1 fruit fly cellular context compared by ENCODE assay signal in the genomic region with DNA sequence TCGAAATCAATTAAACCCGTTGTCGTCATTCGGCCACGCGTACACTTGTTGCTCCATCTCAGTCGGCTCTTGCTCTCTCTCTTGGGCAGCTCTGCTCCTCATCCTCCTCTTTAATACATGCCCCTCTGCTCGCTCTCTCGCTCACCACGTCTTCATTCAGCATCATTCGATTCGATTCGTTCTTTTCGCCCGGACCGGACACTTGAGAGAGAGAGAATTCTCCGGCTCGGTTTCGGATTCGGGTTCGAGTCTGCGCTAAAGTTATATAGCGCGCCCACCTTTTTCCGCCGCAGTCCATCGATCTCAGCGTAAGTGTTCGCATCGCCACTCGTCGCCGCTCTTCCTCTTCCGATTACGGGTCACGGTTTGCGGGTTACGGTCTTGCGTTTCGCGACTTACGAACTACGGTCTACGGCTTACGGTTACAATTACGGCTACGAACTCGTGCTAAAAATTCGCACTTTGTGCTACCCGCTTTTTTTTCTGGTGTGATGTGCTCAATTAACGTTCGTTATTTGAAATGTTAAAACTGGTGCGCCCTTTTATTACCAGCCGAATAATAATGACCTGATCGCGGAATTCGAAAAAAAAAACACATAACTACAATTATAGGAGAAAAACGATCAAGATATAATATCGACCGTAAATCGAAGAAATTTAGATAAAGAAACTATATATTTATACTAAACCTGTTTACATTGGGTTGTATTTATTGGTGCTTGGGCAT.
TF ChIP-seq lines count a peak whose summit lies in the region.

No protein-coding gene starts in this region.

TF ChIP-seq in whole organism, embryonic, 481 proteins besides CTCF, POLR2A, EP300 and RAD21 (continued from another document and continues in another):
- TF ChIP-seq yki (optimal IDR thresholded peaks at IDR 0.05; lab: Kevin White, UChicago) (peak; percentile 52), CG14014 (GFP tag; IDR thresholded peaks at IDR 0.05; lab: Robert Waterston, UW) (no peak), lmd (GFP tag; IDR thresholded peaks at IDR 0.05; lab: Robert Waterston, UW) (no peak), CG10431 (GFP tag; optimal IDR thresholded peaks at IDR 0.05; lab: Kevin White, UChicago) (no peak), zen (tag; optimal IDR thresholded peaks at IDR 0.05; lab: Kevin White, UChicago) (no peak), CG11398 (GFP tag; optimal IDR thresholded peaks at IDR 0.05; lab: Kevin White, UChicago) (no peak), tap (tag; optimal IDR thresholded peaks at IDR 0.05; lab: Kevin White, UChicago) (no peak), btn (GFP tag; optimal IDR thresholded peaks at IDR 0.05; lab: Kevin White, UChicago) (no peak), Poxn (GFP tag; IDR thresholded peaks at IDR 0.05; lab: Robert Waterston, UW) (no peak), ham (GFP tag; IDR thresholded peaks at IDR 0.05; lab: Robert Waterston, UW) (no peak), inv (GFP tag; IDR thresholded peaks at IDR 0.05; lab: Robert Waterston, UW; ENCODE audit: partially characterized antibody) (no peak), Hand (GFP tag; optimal IDR thresholded peaks at IDR 0.05; lab: Kevin White, UChicago) (no peak), CG4854 (GFP tag; optimal IDR thresholded peaks at IDR 0.05; lab: Kevin White, UChicago) (no peak), HmgZ (tag; optimal IDR thresholded peaks at IDR 0.05; lab: Kevin White, UChicago) (peak; percentile 17), Nf-YB (GFP tag; optimal IDR thresholded peaks at IDR 0.05; lab: Kevin White, UChicago) (peak; percentile 66), CG17568 (GFP tag; optimal IDR thresholded peaks at IDR 0.05; lab: Kevin White, UChicago) (no peak), CG18619 (GFP tag; optimal IDR thresholded peaks at IDR 0.05; lab: Kevin White, UChicago) (no peak), CG7271 (tag; optimal IDR thresholded peaks at IDR 0.05; lab: Kevin White, UChicago) (no peak), CG1602 (GFP tag; optimal IDR thresholded peaks at IDR 0.05; lab: Kevin White, UChicago) (no peak), tx (GFP tag; optimal IDR thresholded peaks at IDR 0.05; lab: Kevin White, UChicago) (no peak), CG2129 (GFP tag; IDR thresholded peaks at IDR 0.05; lab: Robert Waterston, UW; ENCODE audit: partially characterized antibody) (no peak), CG7372 (GFP tag; IDR thresholded peaks at IDR 0.05; lab: Robert Waterston, UW) (no peak), cg (GFP tag; optimal IDR thresholded peaks at IDR 0.05; lab: Kevin White, UChicago) (peak; percentile 74), CG13424 (tag; optimal IDR thresholded peaks at IDR 0.05; lab: Kevin White, UChicago) (no peak), sens-2 (GFP tag; IDR thresholded peaks at IDR 0.05; lab: Robert Waterston, UW) (no peak), kay (GFP tag; optimal IDR thresholded peaks at IDR 0.05; lab: Kevin White, UChicago) (no peak), dysf (GFP tag; IDR thresholded peaks at IDR 0.05; lab: Robert Waterston, UW) (no peak), Mes4 (GFP tag; optimal IDR thresholded peaks at IDR 0.05; lab: Kevin White, UChicago) (no peak), PHDP (tag; optimal IDR thresholded peaks at IDR 0.05; lab: Kevin White, UChicago) (no peak), Nf-YA (GFP tag; IDR thresholded peaks at IDR 0.05; lab: Robert Waterston, UW) (no peak), CG33557 (GFP tag; optimal IDR thresholded peaks at IDR 0.05; lab: Kevin White, UChicago) (no peak), hbn (GFP tag; IDR thresholded peaks at IDR 0.05; lab: Robert Waterston, UW; ENCODE audit: partially characterized antibody) (peak; percentile 37; the same call in 1 of the 2 replicates), tgo (GFP tag; IDR thresholded peaks at IDR 0.05; lab: Robert Waterston, UW) (no peak), pita (GFP tag; optimal IDR thresholded peaks at IDR 0.05; lab: Kevin White, UChicago) (peak; percentile 34), toy (GFP tag; IDR thresholded peaks at IDR 0.05; lab: Robert Waterston, UW) (no peak), CG18764 (GFP tag; optimal IDR thresholded peaks at IDR 0.05; lab: Kevin White, UChicago) (no peak), CG14050 (GFP tag; IDR thresholded peaks at IDR 0.05; lab: Robert Waterston, UW) (no peak), prd (optimal IDR thresholded peaks at IDR 0.05; lab: Kevin White, UChicago) (no peak), prd (GFP tag; IDR thresholded peaks at IDR 0.05; lab: Robert Waterston, UW) (no peak), sc (optimal IDR thresholded peaks at IDR 0.05; lab: Kevin White, UChicago) (no peak), sc (GFP tag; optimal IDR thresholded peaks at IDR 0.05; lab: Kevin White, UChicago) (no peak), ems (GFP tag; optimal IDR thresholded peaks at IDR 0.05; lab: Kevin White, UChicago) (no peak), ase (GFP tag; IDR thresholded peaks at IDR 0.05; lab: Robert Waterston, UW) (no peak), Dad (GFP tag; optimal IDR thresholded peaks at IDR 0.05; lab: Kevin White, UChicago) (no peak), CG6813 (GFP tag; optimal IDR thresholded peaks at IDR 0.05; lab: Kevin White, UChicago) (no peak), CG10147 (GFP tag; optimal IDR thresholded peaks at IDR 0.05; lab: Kevin White, UChicago) (no peak), D19A (tag; optimal IDR thresholded peaks at IDR 0.05; lab: Kevin White, UChicago) (no peak), repo (GFP tag; optimal IDR thresholded peaks at IDR 0.05; lab: Kevin White, UChicago) (no peak), gcm (GFP tag; optimal IDR thresholded peaks at IDR 0.05; lab: Kevin White, UChicago) (no peak), ci (GFP tag; IDR thresholded peaks at IDR 0.05; lab: Robert Waterston, UW) (peak; percentile 54; the same call in 2 of the 3 replicates), Xbp1 (GFP tag; optimal IDR thresholded peaks at IDR 0.05; lab: Kevin White, UChicago) (no peak), mam (GFP tag; optimal IDR thresholded peaks at IDR 0.05; lab: Kevin White, UChicago) (no peak), lab (GFP tag; optimal IDR thresholded peaks at IDR 0.05; lab: Kevin White, UChicago) (peak; percentile 15), abd-A (tag; optimal IDR thresholded peaks at IDR 0.05; lab: Kevin White, UChicago) (no peak), zfh2 (GFP tag; optimal IDR thresholded peaks at IDR 0.05; lab: Kevin White, UChicago) (no peak), Hey (tag; optimal IDR thresholded peaks at IDR 0.05; lab: Kevin White, UChicago) (no peak), pb (GFP tag; optimal IDR thresholded peaks at IDR 0.05; lab: Kevin White, UChicago) (no peak), bab2 (GFP tag; optimal IDR thresholded peaks at IDR 0.05; lab: Kevin White, UChicago) (no peak), cwo (GFP tag; optimal IDR thresholded peaks at IDR 0.05; lab: Kevin White, UChicago) (no peak), dmrt99B (tag; optimal IDR thresholded peaks at IDR 0.05; lab: Kevin White, UChicago) (no peak), twi (tag; optimal IDR thresholded peaks at IDR 0.05; lab: Kevin White, UChicago) (no peak), hth (optimal IDR thresholded peaks at IDR 0.05; lab: Kevin White, UChicago) (no peak), E2f1 (GFP tag; IDR thresholded peaks at IDR 0.05; lab: Robert Waterston, UW) (no peak), CG9609 (GFP tag; optimal IDR thresholded peaks at IDR 0.05; lab: Kevin White, UChicago) (no peak), tio (GFP tag; optimal IDR thresholded peaks at IDR 0.05; lab: Kevin White, UChicago) (no peak), CG15479 (GFP tag; optimal IDR thresholded peaks at IDR 0.05; lab: Kevin White, UChicago) (peak; percentile 60), CG17912 (GFP tag; optimal IDR thresholded peaks at IDR 0.05; lab: Kevin White, UChicago) (no peak), Atf3 (GFP tag; optimal IDR thresholded peaks at IDR 0.05; lab: Kevin White, UChicago) (no peak), cad (GFP tag; optimal IDR thresholded peaks at IDR 0.05; lab: Kevin White, UChicago) (no peak), Side (GFP tag; optimal IDR thresholded peaks at IDR 0.05; lab: Kevin White, UChicago) (no peak), CG10543 (GFP tag; optimal IDR thresholded peaks at IDR 0.05; lab: Kevin White, UChicago) (peak; percentile 53), mirr (GFP tag; optimal IDR thresholded peaks at IDR 0.05; lab: Kevin White, UChicago) (peak; percentile 6), ERR (GFP tag; optimal IDR thresholded peaks at IDR 0.05; lab: Kevin White, UChicago) (no peak), aop (GFP tag; IDR thresholded peaks at IDR 0.05; lab: Robert Waterston, UW) (no peak), D19B (GFP tag; optimal IDR thresholded peaks at IDR 0.05; lab: Kevin White, UChicago) (no peak), CG13123 (GFP tag; optimal IDR thresholded peaks at IDR 0.05; lab: Kevin White, UChicago) (no peak), CG8944 (GFP tag; optimal IDR thresholded peaks at IDR 0.05; lab: Kevin White, UChicago) (no peak), Ada2b (GFP tag; IDR thresholded peaks at IDR 0.05; lab: Robert Waterston, UW) (no peak), Usf (GFP tag; optimal IDR thresholded peaks at IDR 0.05; lab: Kevin White, UChicago) (no peak), CG1792 (GFP tag; optimal IDR thresholded peaks at IDR 0.05; lab: Kevin White, UChicago) (no peak), Lim3 (GFP tag; IDR thresholded peaks at IDR 0.05; lab: Robert Waterston, UW) (no peak), CG2889 (GFP tag; IDR thresholded peaks at IDR 0.05; lab: Robert Waterston, UW) (no peak), klu (GFP tag; IDR thresholded peaks at IDR 0.05; lab: Robert Waterston, UW) (no peak), sug (tag; optimal IDR thresholded peaks at IDR 0.05; lab: Kevin White, UChicago) (peak; percentile 38), CG17829 (tag; optimal IDR thresholded peaks at IDR 0.05; lab: Kevin White, UChicago) (no peak), sr (GFP tag; IDR thresholded peaks at IDR 0.05; lab: Robert Waterston, UW) (peak; percentile 67; the same call in 1 of the 3 replicates), Kr (GFP tag; optimal IDR thresholded peaks at IDR 0.05; lab: Kevin White, UChicago) (no peak), nau (GFP tag; optimal IDR thresholded peaks at IDR 0.05; lab: Kevin White, UChicago) (no peak), insv (GFP tag; optimal IDR thresholded peaks at IDR 0.05; lab: Kevin White, UChicago) (no peak), Dfd (GFP tag; optimal IDR thresholded peaks at IDR 0.05; lab: Kevin White, UChicago) (no peak), Max (GFP tag; optimal IDR thresholded peaks at IDR 0.05; lab: Kevin White, UChicago) (no peak), Dp (GFP tag; optimal IDR thresholded peaks at IDR 0.05; lab: Kevin White, UChicago) (no peak), da (GFP tag; optimal IDR thresholded peaks at IDR 0.05; lab: Kevin White, UChicago) (no peak), CG2678 (tag; optimal IDR thresholded peaks at IDR 0.05; lab: Kevin White, UChicago) (no peak), eve (GFP tag; optimal IDR thresholded peaks at IDR 0.05; lab: Kevin White, UChicago) (no peak), bigmax (GFP tag; optimal IDR thresholded peaks at IDR 0.05; lab: Kevin White, UChicago) (no peak), CG7928 (GFP tag; optimal IDR thresholded peaks at IDR 0.05; lab: Kevin White, UChicago) (no peak), CG12942 (GFP tag; optimal IDR thresholded peaks at IDR 0.05; lab: Kevin White, UChicago) (no peak), jumu (GFP tag; optimal IDR thresholded peaks at IDR 0.05; lab: Kevin White, UChicago) (no peak), vvl (GFP tag; IDR thresholded peaks at IDR 0.05; lab: Robert Waterston, UW) (0 out of 2 replicates have a peak, but pooled peaks have one; percentile 31), Lhr (GFP tag; optimal IDR thresholded peaks at IDR 0.05; lab: Kevin White, UChicago) (no peak), Hr78 (GFP tag; optimal IDR thresholded peaks at IDR 0.05; lab: Kevin White, UChicago) (peak in 1 of 2 experiments; percentile 60), CG31224 (GFP tag; IDR thresholded peaks at IDR 0.05; lab: Robert Waterston, UW) (no peak), CG10654 (GFP tag; optimal IDR thresholded peaks at IDR 0.05; lab: Kevin White, UChicago) (no peak), en (GFP tag; optimal IDR thresholded peaks at IDR 0.05; lab: Kevin White, UChicago) (no peak), CkIIα-i1 (GFP tag; IDR thresholded peaks at IDR 0.05; lab: Robert Waterston, UW) (no peak), CG4282 (GFP tag; optimal IDR thresholded peaks at IDR 0.05; lab: Kevin White, UChicago) (no peak), dati (GFP tag; IDR thresholded peaks at IDR 0.05; lab: Robert Waterston, UW) (no peak), Ravus (GFP tag; IDR thresholded peaks at IDR 0.05; lab: Robert Waterston, UW) (no peak), Elba2 (GFP tag; optimal IDR thresholded peaks at IDR 0.05; lab: Kevin White, UChicago) (no peak), Med (GFP tag; lab: Kevin White, UChicago) (peak; percentile 87), Hr39 (optimal IDR thresholded peaks at IDR 0.05; lab: Kevin White, UChicago) (no peak), CG1603 (tag; optimal IDR thresholded peaks at IDR 0.05; lab: Kevin White, UChicago) (no peak), CG9215 (GFP tag; IDR thresholded peaks at IDR 0.05; lab: Robert Waterston, UW) (no peak), ewg (GFP tag; optimal IDR thresholded peaks at IDR 0.05; lab: Kevin White, UChicago) (no peak), HLH3B (GFP tag; IDR thresholded peaks at IDR 0.05; lab: Robert Waterston, UW) (peak; percentile 8; the same call in 1 of the 2 replicates), CG4707 (GFP tag; optimal IDR thresholded peaks at IDR 0.05; lab: Kevin White, UChicago) (no peak), zfh1 (GFP tag; IDR thresholded peaks at IDR 0.05; lab: Robert Waterston, UW) (no peak), CG3995 (GFP tag; optimal IDR thresholded peaks at IDR 0.05; lab: Kevin White, UChicago) (peak; percentile 86), ftz-f1 (GFP tag; optimal IDR thresholded peaks at IDR 0.05; lab: Kevin White, UChicago) (peak; percentile 77), sd (tag; optimal IDR thresholded peaks at IDR 0.05; lab: Kevin White, UChicago) (no peak), Oaz (GFP tag; IDR thresholded peaks at IDR 0.05; lab: Robert Waterston, UW) (no peak), peb (GFP tag; IDR thresholded peaks at IDR 0.05; lab: Robert Waterston, UW) (no peak), CG11247 (GFP tag; IDR thresholded peaks at IDR 0.05; lab: Robert Waterston, UW) (no peak), CG16863 (GFP tag; optimal IDR thresholded peaks at IDR 0.05; lab: Kevin White, UChicago) (no peak), CG8290 (GFP tag; optimal IDR thresholded peaks at IDR 0.05; lab: Kevin White, UChicago) (no peak), CG8290 (tag; optimal IDR thresholded peaks at IDR 0.05; lab: Kevin White, UChicago) (peak in 1 of 2 experiments; percentile 66), CG14860 (GFP tag; IDR thresholded peaks at IDR 0.05; lab: Robert Waterston, UW; ENCODE audit: partially characterized antibody) (no peak), jigr1 (GFP tag; IDR thresholded peaks at IDR 0.05; lab: Robert Waterston, UW) (no peak), CG1647 (GFP tag; optimal IDR thresholded peaks at IDR 0.05; lab: Kevin White, UChicago) (no peak), Neu2 (GFP tag; optimal IDR thresholded peaks at IDR 0.05; lab: Kevin White, UChicago; ENCODE audit: borderline replicate concordance) (no peak)
